Worm (Caenorhabditis elegans) whole organism, young adult: ENCODE results near the gene ncx-8.

Experiments used
- B0035.1 ChIP-seq: sonication (generic microtip); optimal IDR thresholded peaks from 2 replicates; lab custom pipeline; 2016; ENCODE audit warnings: missing genetic modification characterization, mild to moderate bottlenecking, missing compliant biosample characterization, missing genotype, missing genetic modification reagents
- F37B4.10 ChIP-seq: fragments of 200-800 bp; sonication (Bioruptor generic); IDR thresholded peaks from 2 replicates; pipeline ENCODE4 v1.3.6; 2022; ENCODE audit warnings: missing genetic modification characterization, missing compliant biosample characterization
- F49E8.2 ChIP-seq: sonication (generic microtip); optimal IDR thresholded peaks from 3 replicates; lab custom pipeline; 2017; ENCODE audit warnings: missing genetic modification characterization, mild to moderate bottlenecking, missing compliant biosample characterization, antibody characterized with exemption, moderate library complexity; ENCODE audit not compliant: insufficient read depth
- F55B11.4 ChIP-seq: sonication (generic microtip); optimal IDR thresholded peaks from 2 replicates; lab custom pipeline; 2016; ENCODE audit warnings: missing compliant biosample characterization, missing genetic modification characterization, borderline replicate concordance; ENCODE audit not compliant: insufficient read depth
- Y95B8A.8 ChIP-seq: fragments of 200-800 bp; sonication (Bioruptor generic); IDR thresholded peaks from 2 replicates; pipeline ENCODE4 v1.3.6; 2022; ENCODE audit warnings: missing genetic modification reagents, missing genetic modification characterization, missing compliant biosample characterization
- attf-3 ChIP-seq: fragments of 200-800 bp; sonication (Bioruptor generic); conservative IDR thresholded peaks from 2 replicates; pipeline ENCODE4 v1.3.6; 2022; ENCODE audit warnings: missing genetic modification reagents, missing genetic modification characterization, missing compliant biosample characterization
- cebp-1 ChIP-seq, 2 experiments: fragments of 200-800 bp in 1 of 2; sonication (Bioruptor generic) in 1 of 2; sonication (generic microtip) in 1 of 2; IDR thresholded peaks in 1 of 2; optimal IDR thresholded peaks in 1 of 2; 2 replicates each; pipeline versions ENCODE4 v1.3.6 to Lab custom; 2017 to 2022; ENCODE audit warnings: missing compliant biosample characterization in 2 of 2, missing genetic modification characterization in 2 of 2, mild to moderate bottlenecking in 1 of 2, missing genetic modification reagents in 1 of 2, moderate library complexity in 1 of 2
- cebp-2 ChIP-seq: fragments of 200-800 bp; sonication (Bioruptor generic); IDR thresholded peaks from 2 replicates; pipeline ENCODE4 v1.3.6; 2022; ENCODE audit warnings: missing genetic modification characterization, missing compliant biosample characterization
- ceh-100 ChIP-seq: fragments of 200-800 bp; sonication (Bioruptor generic); IDR thresholded peaks from 2 replicates; pipeline ENCODE4 v1.3.6; 2022; ENCODE audit warnings: missing genetic modification reagents, missing genetic modification characterization, missing compliant biosample characterization
- ceh-91 ChIP-seq: fragments of 200-800 bp; sonication (Bioruptor generic); IDR thresholded peaks from 2 replicates; pipeline ENCODE4 v1.3.6; 2022; ENCODE audit warnings: missing genetic modification reagents, missing genetic modification characterization, missing compliant biosample characterization
- dox-1 ChIP-seq: fragments of 200-800 bp; sonication (Bioruptor generic); IDR thresholded peaks from 2 replicates; pipeline ENCODE4 v1.3.6; 2022; ENCODE audit warnings: missing genetic modification reagents, missing genetic modification characterization, missing compliant biosample characterization
- dpff-1 ChIP-seq: sonication (generic microtip); optimal IDR thresholded peaks from 2 replicates; lab custom pipeline; 2017; ENCODE audit warnings: mild to moderate bottlenecking, missing genetic modification characterization, missing compliant biosample characterization
- him-1 ChIP-seq: sonication (generic microtip); optimal IDR thresholded peaks from 2 replicates; lab custom pipeline; 2016; ENCODE audit warnings: missing genotype, missing genetic modification reagents, missing genetic modification characterization, missing compliant biosample characterization
- hmg-1.2 ChIP-seq: fragments of 200-800 bp; sonication (Bioruptor generic); IDR thresholded peaks from 2 replicates; pipeline ENCODE4 v1.3.6; 2022; ENCODE audit warnings: missing genetic modification reagents, missing genetic modification characterization, missing compliant biosample characterization
- lin-35 ChIP-seq, 3 experiments: fragments of 150-350 bp in 2 of 3; sonication (generic microtip) in 1 of 3; optimal IDR thresholded peaks; 2 replicates each; lab custom pipeline; 2014 to 2018; ENCODE audit warnings: missing biosample characterization in 3 of 3, missing genetic modification characterization in 3 of 3, missing genetic modification reagents in 3 of 3
- madf-10 ChIP-seq: sonication (generic microtip); optimal IDR thresholded peaks from 2 replicates; lab custom pipeline; 2016; ENCODE audit warnings: mild to moderate bottlenecking, missing genetic modification characterization, missing compliant biosample characterization
- mel-28 ChIP-seq: sonication (generic microtip); optimal IDR thresholded peaks from 2 replicates; lab custom pipeline; 2016; ENCODE audit warnings: borderline replicate concordance, mild to moderate bottlenecking, missing genetic modification characterization, missing compliant biosample characterization
- nfya-1 ChIP-seq: sonication (generic microtip); optimal IDR thresholded peaks from 2 replicates; lab custom pipeline; 2017; ENCODE audit warnings: antibody characterized with exemption, missing compliant biosample characterization, missing genetic modification characterization, borderline replicate concordance; ENCODE audit not compliant: insufficient read depth
- nfyb-1 ChIP-seq: fragments of 200-800 bp; sonication (Bioruptor generic); IDR thresholded peaks from 2 replicates; pipeline ENCODE4 v1.3.6; 2022; ENCODE audit warnings: missing genetic modification reagents, missing genetic modification characterization, missing compliant biosample characterization
- nhr-80 ChIP-seq: sonication (generic microtip); optimal IDR thresholded peaks from 2 replicates; lab custom pipeline; 2016; ENCODE audit warnings: missing genetic modification characterization, missing compliant biosample characterization
- snpc-4 ChIP-seq, 5 experiments: fragments of 150-350 bp in 1 of 5; sonication (generic microtip) in 4 of 5; optimal IDR thresholded peaks; 2 replicates each; lab custom pipeline; 2014 to 2018; ENCODE audit warnings: missing genetic modification characterization in 5 of 5, missing biosample characterization in 3 of 5, antibody characterized with exemption in 2 of 5, mild to moderate bottlenecking in 2 of 5, missing compliant biosample characterization in 2 of 5, missing genotype in 2 of 5, moderate library complexity in 2 of 5, missing genetic modification reagents in 1 of 5
- somi-1 ChIP-seq: fragments of 200-800 bp; sonication (Bioruptor generic); optimal IDR thresholded peaks from 2 replicates; lab custom pipeline; 2018; ENCODE audit warnings: mild to moderate bottlenecking, missing genetic modification characterization, missing compliant biosample characterization
- sptf-2 ChIP-seq: fragments of 200-800 bp; sonication (Bioruptor generic); optimal IDR thresholded peaks from 2 replicates; lab custom pipeline; 2018; ENCODE audit warnings: mild to moderate bottlenecking, missing genetic modification characterization, missing compliant biosample characterization
- unc-62 ChIP-seq: fragments of 150-350 bp; optimal IDR thresholded peaks from 2 replicates; lab custom pipeline; 2014; ENCODE audit warnings: missing biosample characterization, missing genetic modification reagents, missing genetic modification characterization
- zfh-2 ChIP-seq: fragments of 200-800 bp; sonication (Bioruptor generic); conservative IDR thresholded peaks from 2 replicates; pipeline ENCODE4 v1.3.6; 2022; ENCODE audit warnings: missing genetic modification reagents, missing genetic modification characterization, missing compliant biosample characterization
- ztf-28 ChIP-seq: fragments of 200-800 bp; sonication (Bioruptor generic); IDR thresholded peaks from 2 replicates; pipeline ENCODE4 v1.3.6; 2022; ENCODE audit warnings: missing genetic modification reagents, missing genetic modification characterization, missing compliant biosample characterization

Gene ncx-8

DNA sequence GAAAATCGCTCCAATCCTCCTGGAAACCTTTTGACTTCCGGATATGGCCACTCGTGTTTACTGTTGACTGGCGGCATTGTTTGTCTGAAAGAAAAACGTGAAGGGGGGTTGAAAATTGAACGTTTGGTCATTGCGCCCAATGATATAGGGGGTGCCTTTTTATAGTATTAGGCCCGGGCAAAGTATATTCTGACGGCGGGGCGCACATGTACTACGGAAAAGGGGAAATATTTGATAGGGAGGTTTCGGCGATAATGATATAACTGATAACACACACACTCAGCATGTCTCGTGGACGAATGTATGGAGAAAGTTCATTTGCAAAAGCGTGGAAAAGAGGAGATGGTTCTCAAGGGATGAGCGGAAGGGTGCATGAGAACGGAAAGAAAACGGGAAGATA is 40.6 kb upstream of the ncx-8 start, which contains the start of gene cpt-4 (continued):
- TF ChIP-seq attf-3 (GFP tag; lab: Robert Waterston, UW) (no peak), Y95B8A.8 (GFP tag; lab: Robert Waterston, UW) (no peak), dox-1 (GFP tag; lab: Robert Waterston, UW) (peak; percentile 55)

DNA sequence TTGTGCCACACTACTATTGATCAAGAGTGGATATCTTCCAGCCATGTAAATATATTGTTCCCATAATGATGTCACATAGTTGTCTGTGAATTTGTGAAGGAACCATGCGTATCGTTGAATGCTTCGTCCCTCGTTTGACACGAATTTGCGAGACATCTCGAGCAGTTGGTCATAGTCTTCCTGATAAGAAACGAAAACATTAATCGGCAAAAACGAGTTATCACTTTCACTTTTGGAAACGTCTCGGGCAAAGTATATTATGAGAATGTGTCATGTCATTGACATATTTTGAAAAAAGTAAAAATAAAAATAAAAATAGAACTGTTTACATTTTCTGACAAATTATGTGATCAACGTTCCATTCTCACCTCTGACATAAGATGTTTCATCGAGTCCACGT is 39.4 kb upstream of the ncx-8 start:
- TF ChIP-seq madf-10 (tag; lab: Kevin White, UChicago) (no peak), nhr-80 (tag; lab: Kevin White, UChicago) (peak; percentile 73), unc-62 (GFP tag; lab: Kevin White, UChicago) (peak; percentile 32), dox-1 (GFP tag; lab: Robert Waterston, UW) (peak; percentile 46; the same call in 1 of the 2 replicates), F49E8.2 (tag; lab: Kevin White, UChicago) (no peak), nfya-1 (tag; lab: Kevin White, UChicago) (no peak), sptf-2 (GFP tag; lab: Kevin White, UChicago) (no peak)

DNA sequence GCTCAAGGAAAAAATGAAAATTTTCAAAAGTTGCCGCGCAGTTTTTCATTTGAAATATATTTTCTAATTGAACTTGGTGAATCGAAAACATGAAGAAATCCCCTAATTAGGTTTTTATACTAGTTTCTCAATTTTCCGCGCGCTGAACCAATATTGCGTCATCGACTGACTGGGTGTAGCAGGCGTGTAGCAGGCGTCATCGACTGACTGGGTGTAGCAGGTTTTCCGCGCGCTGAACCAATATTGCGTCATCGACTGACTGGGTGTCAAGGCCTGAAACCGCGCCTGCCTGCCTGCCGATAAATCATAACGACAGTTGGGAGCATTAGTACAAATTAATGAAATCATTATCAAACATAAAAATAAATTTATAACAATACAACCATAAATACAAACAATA is 36.4 kb upstream of the ncx-8 start:
- TF ChIP-seq cebp-1 (GFP tag; IDR thresholded peaks at IDR 0.05; lab: Robert Waterston, UW) (no peak), cebp-1 (tag; optimal IDR thresholded peaks at IDR 0.05; lab: Kevin White, UChicago) (peak; percentile 14), somi-1 (GFP tag; lab: Kevin White, UChicago) (no peak)

DNA sequence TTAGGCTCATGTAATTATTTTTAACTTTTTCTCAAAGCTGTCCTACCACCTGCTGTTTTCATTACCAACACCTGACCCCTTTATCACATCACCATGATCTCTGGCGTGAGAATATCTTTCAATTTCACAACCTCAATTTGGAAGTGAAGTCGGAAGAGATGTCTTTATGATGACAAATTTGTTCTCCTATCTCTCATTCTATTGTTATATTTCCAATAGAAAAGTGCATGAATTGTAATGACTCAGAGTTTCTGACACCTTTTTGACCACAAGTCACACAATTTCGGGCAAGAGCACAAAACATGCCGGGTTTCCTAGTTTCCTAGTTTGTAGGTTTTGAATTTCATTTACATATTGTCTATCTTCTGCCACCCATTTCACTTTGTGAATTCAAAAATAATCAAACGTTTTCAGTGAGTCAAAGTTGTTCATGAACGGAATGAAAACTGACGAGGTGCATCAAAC is 31.8 kb upstream of the ncx-8 start, which contains the start of gene srr-4:
Gene srr-4, plus strand, starts transcription at position 415 of the 465 bp plus-strand sequence.
- no peak for TF ChIP-seq snpc-4 (GFP tag; optimal IDR thresholded peaks at IDR 0.05; lab: Kevin White, UChicago)
- no peak for TF ChIP-seq snpc-4 (tag; optimal IDR thresholded peaks at IDR 0.05; lab: Kevin White, UChicago)
- no peak for TF ChIP-seq F37B4.10 (GFP tag; lab: Robert Waterston, UW)
- no peak for TF ChIP-seq ztf-28 (GFP tag; lab: Robert Waterston, UW)
- no peak for TF ChIP-seq dpff-1
- TF ChIP-seq hmg-1.2 (GFP tag; lab: Robert Waterston, UW): no peak
- no peak for TF ChIP-seq nfyb-1 (GFP tag; lab: Robert Waterston, UW)
- TF ChIP-seq mel-28 (tag; lab: Kevin White, UChicago): no peak
- TF ChIP-seq ceh-100 (GFP tag; lab: Robert Waterston, UW): no peak
- no peak for TF ChIP-seq B0035.1 (tag; lab: Kevin White, UChicago)
- no peak for TF ChIP-seq F55B11.4
- no peak for TF ChIP-seq ceh-91 (GFP tag; lab: Robert Waterston, UW)
- no peak for TF ChIP-seq him-1 (tag; lab: Kevin White, UChicago)
- TF ChIP-seq F49E8.2 (tag; lab: Kevin White, UChicago): no peak

DNA sequence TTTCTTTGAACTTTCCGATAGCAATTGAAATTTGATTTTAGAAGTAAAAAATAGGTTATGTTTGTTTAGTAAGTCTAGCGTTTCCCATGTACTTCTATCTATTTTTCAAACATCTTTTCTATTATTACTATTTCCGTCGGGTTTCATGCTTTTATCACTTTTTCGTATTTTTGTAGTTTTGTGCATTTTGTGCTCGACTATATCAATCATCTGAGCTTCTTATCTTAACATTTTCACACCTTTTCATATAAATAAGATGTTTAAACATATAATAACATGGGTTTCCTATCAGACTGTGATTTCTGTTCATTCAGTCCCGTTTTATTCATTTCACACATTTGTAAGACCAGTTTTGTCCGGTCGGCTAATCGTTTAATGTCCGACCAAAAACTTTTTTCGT is 31.1 kb upstream of the ncx-8 start:
- peak; percentile 43 for TF ChIP-seq nhr-80 (tag; lab: Kevin White, UChicago)
- TF ChIP-seq cebp-2 (GFP tag; lab: Robert Waterston, UW): no peak

DNA sequence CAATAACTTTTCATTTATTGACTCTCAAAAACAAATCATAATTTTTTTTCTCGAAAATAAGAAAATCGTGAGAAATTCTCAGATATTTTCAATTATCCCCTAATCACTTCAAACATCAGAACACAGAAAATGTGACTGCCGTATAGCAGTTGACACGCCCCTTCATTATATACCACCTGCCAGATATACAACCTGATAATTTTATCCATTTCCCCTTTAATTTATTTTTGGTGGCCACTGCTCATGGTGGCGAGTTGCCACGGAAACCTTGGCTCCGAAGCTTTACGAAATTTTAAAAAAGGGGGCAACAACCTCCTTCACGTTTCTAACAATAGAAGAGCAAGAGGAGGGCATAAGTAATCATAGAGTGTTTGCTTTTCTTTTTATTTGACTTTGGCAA is 29.7 kb upstream of the ncx-8 start:
- TF ChIP-seq ceh-100 (GFP tag; lab: Robert Waterston, UW): no peak
- TF ChIP-seq zfh-2 (GFP tag; lab: Robert Waterston, UW): no peak
- TF ChIP-seq lin-35 (GFP tag; optimal IDR thresholded peaks at IDR 0.05; lab: Kevin White, UChicago): no peak
- TF ChIP-seq, all 124 proteins: peak for 0
